Worm (Caenorhabditis elegans) whole organism, L1 larva: ENCODE results near the gene F49C12.4.
"Not testable (repeated sequence)": the region's sequence is repeated elsewhere in the genome, so short reads cannot be mapped to it uniquely, and the experiment has no call there.

Source experiments
- C16A3.4 ChIP-seq: fragments of 150-350 bp; optimal IDR thresholded peaks from 2 replicates; lab custom pipeline; 2014; ENCODE audit warnings: missing biosample characterization, missing genetic modification characterization
- Y116A8C.19 ChIP-seq: sonication (generic microtip); optimal IDR thresholded peaks from 2 replicates; lab custom pipeline; 2016; ENCODE audit warnings: missing compliant biosample characterization, missing genetic modification characterization, borderline replicate concordance
- aly-2 ChIP-seq: fragments of 150-350 bp; optimal IDR thresholded peaks from 2 replicates; lab custom pipeline; 2014; ENCODE audit warnings: missing biosample characterization, missing genetic modification characterization
- blmp-1 ChIP-seq: fragments of 150-350 bp; optimal IDR thresholded peaks from 2 replicates; lab custom pipeline; 2014; ENCODE audit warnings: missing biosample characterization, missing genetic modification characterization
- ceh-8 ChIP-seq: fragments of 200-800 bp; sonication (Bioruptor generic); optimal IDR thresholded peaks from 2 replicates; lab custom pipeline; 2018; ENCODE audit warnings: mild to moderate bottlenecking, missing genetic modification characterization, moderate library complexity, missing compliant biosample characterization
- ceh-88 ChIP-seq: fragments of 200-800 bp; sonication (Bioruptor generic); IDR thresholded peaks from 2 replicates; pipeline ENCODE4 v1.3.6; 2022; ENCODE audit warnings: missing genetic modification characterization, missing compliant biosample characterization
- ceh-90 ChIP-seq: sonication (generic microtip); optimal IDR thresholded peaks from 2 replicates; lab custom pipeline; 2016; ENCODE audit warnings: missing genetic modification characterization, missing compliant biosample characterization
- ets-5 ChIP-seq: fragments of 200-800 bp; sonication (Bioruptor generic); IDR thresholded peaks from 2 replicates; pipeline ENCODE4 v1.3.6; 2022; ENCODE audit warnings: missing genetic modification characterization, missing compliant biosample characterization
- fkh-10 ChIP-seq: sonication (generic microtip); optimal IDR thresholded peaks from 2 replicates; lab custom pipeline; 2017; ENCODE audit warnings: missing biosample characterization, missing genetic modification reagents, missing genetic modification characterization
- fkh-4 ChIP-seq: sonication (generic microtip); optimal IDR thresholded peaks from 2 replicates; lab custom pipeline; 2016; ENCODE audit warnings: missing compliant biosample characterization, missing genetic modification characterization, borderline replicate concordance
- hlh-17 ChIP-seq: fragments of 200-800 bp; sonication (Bioruptor generic); optimal IDR thresholded peaks from 2 replicates; lab custom pipeline; 2018; ENCODE audit warnings: missing genetic modification characterization, mild to moderate bottlenecking, missing compliant biosample characterization, moderate library complexity, borderline replicate concordance
- hpl-2 ChIP-seq: fragments of 150-350 bp; optimal IDR thresholded peaks from 2 replicates; lab custom pipeline; 2014; ENCODE audit warnings: missing biosample characterization, missing genetic modification reagents, missing genetic modification characterization
- jun-1 ChIP-seq: fragments of 150-350 bp; optimal IDR thresholded peaks from 2 replicates; lab custom pipeline; 2014; ENCODE audit warnings: missing biosample characterization, missing genetic modification reagents, missing genetic modification characterization
- lin-13 ChIP-seq: fragments of 150-350 bp; optimal IDR thresholded peaks from 2 replicates; lab custom pipeline; 2014; ENCODE audit warnings: missing biosample characterization, missing genetic modification reagents, missing genetic modification characterization
- lin-39 ChIP-seq: fragments of 150-350 bp; optimal IDR thresholded peaks from 2 replicates; lab custom pipeline; 2014; ENCODE audit warnings: missing biosample characterization, missing genetic modification reagents, missing genetic modification characterization
- mab-9 ChIP-seq: fragments of 200-800 bp; sonication (Bioruptor generic); IDR thresholded peaks from 2 replicates; pipeline ENCODE4 v1.3.6; 2022; ENCODE audit warnings: missing genetic modification reagents, missing genetic modification characterization, missing compliant biosample characterization
- mep-1 ChIP-seq: fragments of 150-350 bp; optimal IDR thresholded peaks from 2 replicates; lab custom pipeline; 2014; ENCODE audit warnings: missing biosample characterization, missing genetic modification characterization
- nhr-12 ChIP-seq: sonication (generic microtip); optimal IDR thresholded peaks from 2 replicates; lab custom pipeline; 2017; ENCODE audit warnings: missing biosample characterization, missing genetic modification characterization
- nhr-19 ChIP-seq: fragments of 200-800 bp; sonication (Bioruptor generic); conservative IDR thresholded peaks from 2 replicates; pipeline ENCODE4 v1.3.6; 2022; ENCODE audit warnings: missing genetic modification characterization, missing compliant biosample characterization
- nhr-237 ChIP-seq: fragments of 150-350 bp; optimal IDR thresholded peaks from 2 replicates; lab custom pipeline; 2014; ENCODE audit warnings: missing biosample characterization, missing genetic modification characterization
- nhr-28 ChIP-seq: fragments of 150-350 bp; optimal IDR thresholded peaks from 2 replicates; lab custom pipeline; 2014; ENCODE audit warnings: missing biosample characterization, missing genetic modification characterization
- nhr-71 ChIP-seq: sonication (generic microtip); optimal IDR thresholded peaks from 2 replicates; lab custom pipeline; 2016; ENCODE audit warnings: mild to moderate bottlenecking, missing genetic modification characterization, moderate library complexity, missing compliant biosample characterization
- nhr-76 ChIP-seq: sonication (generic microtip); optimal IDR thresholded peaks from 2 replicates; lab custom pipeline; 2017; ENCODE audit warnings: missing biosample characterization, missing genetic modification characterization
- nhr-85 ChIP-seq: sonication (generic microtip); peaks from one replicate; lab custom pipeline; 2016; ENCODE audit warnings: missing genetic modification characterization, inconsistent platforms, missing compliant biosample characterization
- pag-3 ChIP-seq: sonication (generic microtip); optimal IDR thresholded peaks from 2 replicates; lab custom pipeline; 2017; ENCODE audit warnings: missing genetic modification characterization, mild to moderate bottlenecking, missing compliant biosample characterization, antibody characterized with exemption, borderline replicate concordance; ENCODE audit not compliant: insufficient read depth
- pax-3 ChIP-seq: fragments of 200-800 bp; sonication (Bioruptor generic); optimal IDR thresholded peaks from 2 replicates; lab custom pipeline; 2018; ENCODE audit warnings: mild to moderate bottlenecking, missing genetic modification characterization, moderate library complexity, missing compliant biosample characterization
- rnt-1 ChIP-seq: sonication (generic microtip); optimal IDR thresholded peaks from 2 replicates; lab custom pipeline; 2016; ENCODE audit warnings: mild to moderate bottlenecking, missing genetic modification characterization, moderate library complexity, missing compliant biosample characterization
- skn-1 ChIP-seq: fragments of 150-350 bp; optimal IDR thresholded peaks from 2 replicates; lab custom pipeline; 2014; ENCODE audit warnings: missing biosample characterization, missing genetic modification characterization
- snu-23 ChIP-seq: sonication (generic microtip); optimal IDR thresholded peaks from 2 replicates; lab custom pipeline; 2016; ENCODE audit warnings: missing genetic modification characterization, missing compliant biosample characterization
- sptf-1 ChIP-seq: fragments of 150-350 bp; optimal IDR thresholded peaks from 2 replicates; lab custom pipeline; 2014; ENCODE audit warnings: missing biosample characterization, missing genetic modification characterization
- swsn-7 ChIP-seq: sonication (generic microtip); optimal IDR thresholded peaks from 2 replicates; lab custom pipeline; 2016; ENCODE audit warnings: missing genetic modification characterization, missing compliant biosample characterization
- unc-30 ChIP-seq: sonication (generic microtip); optimal IDR thresholded peaks from 2 replicates; lab custom pipeline; 2017; ENCODE audit warnings: missing biosample characterization, missing genetic modification characterization
- vab-15 ChIP-seq: sonication (generic microtip); optimal IDR thresholded peaks from 2 replicates; lab custom pipeline; 2017; ENCODE audit warnings: missing genotype, mild to moderate bottlenecking, missing genetic modification characterization, missing compliant biosample characterization

Gene F49C12.4

DNA sequence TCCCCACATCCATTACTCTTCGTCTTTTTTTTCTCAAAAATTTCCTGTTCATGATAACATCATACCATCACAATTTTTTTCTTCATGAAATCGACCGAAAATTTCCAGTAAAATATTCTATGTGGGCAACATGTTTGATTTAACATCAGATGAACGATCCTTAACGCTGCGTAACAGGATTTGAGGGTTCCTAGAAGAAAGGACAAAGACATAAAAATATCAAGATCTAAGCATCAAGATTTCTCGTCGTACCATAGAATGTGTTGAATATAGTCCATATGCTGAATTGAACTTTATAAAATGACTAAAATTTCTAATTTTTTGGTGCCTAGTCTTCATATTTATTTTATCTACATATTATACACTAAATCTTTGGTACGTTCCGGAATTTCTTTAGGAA lies 3.8 kb downstream of the F49C12.4 start, which contains the start of gene F49C12.3:
Gene F49C12.3, plus strand, starts transcription at position 301 of the 400 bp plus-strand sequence.
- TF ChIP-seq nhr-19 (GFP tag; lab: Robert Waterston, UW) (no peak), hpl-2 (no peak), nhr-12 (tag; lab: Kevin White, UChicago) (no peak), snu-23 (GFP tag; lab: Kevin White, UChicago) (no peak), nhr-28 (no peak), ceh-8 (GFP tag; lab: Kevin White, UChicago) (no peak), ceh-88 (GFP tag; lab: Robert Waterston, UW) (no peak), hlh-17 (GFP tag; lab: Kevin White, UChicago) (no peak), fkh-10 (GFP tag; lab: Kevin White, UChicago) (no peak), ets-5 (GFP tag; lab: Robert Waterston, UW) (no peak), swsn-7 (tag; lab: Kevin White, UChicago) (no peak)

- no peak for TF ChIP-seq nhr-71
- no peak for TF ChIP-seq nhr-76 (tag; lab: Kevin White, UChicago)
- no peak for TF ChIP-seq vab-15 (tag; lab: Kevin White, UChicago)
- TF ChIP-seq snu-23 (GFP tag; lab: Kevin White, UChicago): no peak
- no peak for TF ChIP-seq rnt-1
Measured at ce11 chrIV:9299145-9299544, 4.7 kb downstream of the F49C12.4 start, which contains the start of gene F49C12.2. TSS of gene F49C12.2 (minus strand) at chrIV:9299245.

DNA sequence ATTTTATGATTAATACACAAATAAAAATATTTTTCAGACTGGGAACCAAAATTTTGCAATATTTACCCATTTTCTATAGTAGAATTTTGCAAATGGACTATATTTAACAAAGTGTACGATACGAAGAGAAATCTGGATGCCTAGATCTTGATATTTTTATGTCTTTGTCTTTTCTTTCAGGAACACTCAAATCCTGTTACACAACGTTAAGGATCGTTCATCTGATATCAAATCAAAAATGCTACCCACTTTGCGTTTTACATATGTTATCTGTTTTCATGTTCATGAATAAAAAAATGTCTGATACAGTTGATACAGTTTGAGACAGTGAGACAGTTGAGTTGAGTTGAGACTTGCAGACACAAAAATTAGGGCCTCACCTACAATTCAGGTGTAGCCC lies 7.6 kb downstream of the F49C12.4 start, which contains the start of gene F49C12.1:
Gene F49C12.1, minus strand, starts transcription at position 70 of the 400 bp plus-strand sequence.
- TF ChIP-seq C16A3.4 (tag; lab: Kevin White, UChicago): no peak
- no peak for TF ChIP-seq lin-39 (tag; lab: Kevin White, UChicago)
- no peak for TF ChIP-seq ceh-90 (tag; lab: Kevin White, UChicago)
- TF ChIP-seq pag-3: no peak
- TF ChIP-seq unc-30 (tag; lab: Kevin White, UChicago): no peak
- no peak for TF ChIP-seq nhr-237 (tag; lab: Kevin White, UChicago)
- no peak for TF ChIP-seq jun-1 (tag; lab: Kevin White, UChicago)
- no peak for TF ChIP-seq lin-13 (GFP tag; lab: Kevin White, UChicago)
- no peak for TF ChIP-seq mep-1 (tag; lab: Kevin White, UChicago)
- no peak for TF ChIP-seq skn-1 (tag; lab: Kevin White, UChicago)
- no peak for TF ChIP-seq sptf-1 (tag; lab: Kevin White, UChicago)
- TF ChIP-seq nhr-85 (tag; lab: Kevin White, UChicago): no peak
- no peak for TF ChIP-seq aly-2 (tag; lab: Kevin White, UChicago)
- TF ChIP-seq blmp-1 (tag; lab: Kevin White, UChicago): no peak
- TF ChIP-seq, all 84 proteins: peak for 0

DNA sequence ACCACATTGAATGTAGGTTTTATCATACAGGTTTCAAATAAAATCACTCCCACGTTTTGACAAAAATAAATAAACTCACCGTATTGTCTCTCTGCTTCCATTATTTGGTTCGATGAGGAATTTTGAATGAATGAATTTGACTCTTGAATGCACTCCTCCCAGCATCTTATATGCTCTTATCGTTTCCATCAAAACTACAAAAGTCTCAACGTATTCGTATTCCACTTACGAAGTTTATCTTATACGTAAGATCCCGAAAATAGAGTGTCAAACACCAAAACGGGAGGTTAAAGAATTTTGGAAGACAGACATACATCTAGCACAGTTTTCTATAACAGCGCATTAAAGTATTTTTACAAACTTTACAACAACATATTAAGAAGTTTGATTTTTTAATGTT lies 10.1 kb downstream of the F49C12.4 start, which contains the start of gene nhr-264:
Gene nhr-264, minus strand, starts transcription at position 101 of the 400 bp plus-strand sequence.
- TF ChIP-seq Y116A8C.19, pax-3, nhr-12 (tag; lab: Kevin White, UChicago): not testable (repeated sequence)

DNA sequence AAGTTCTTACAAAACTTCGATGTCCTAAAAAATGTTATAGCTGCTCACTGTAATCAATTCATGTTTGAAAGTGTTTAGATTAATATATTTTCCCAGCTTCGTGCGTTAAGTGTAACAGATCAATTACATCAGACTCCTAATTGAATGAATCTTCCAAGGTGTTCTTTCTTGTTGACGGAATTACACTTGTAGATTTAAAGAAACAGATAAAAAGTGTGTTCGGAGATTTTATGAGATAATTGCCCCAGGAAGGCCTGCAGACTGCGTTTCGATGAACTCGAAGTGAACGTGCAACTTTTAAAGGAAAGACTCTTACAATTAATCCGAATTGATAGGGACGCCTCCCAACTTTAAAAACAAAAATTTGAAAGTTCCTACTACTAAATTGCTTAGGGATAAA lies 14.3 kb downstream of the F49C12.4 start:
- no peak for TF ChIP-seq mep-1 (tag; lab: Kevin White, UChicago)
- TF ChIP-seq Y116A8C.19 (tag; lab: Kevin White, UChicago): no peak
- TF ChIP-seq fkh-10 (GFP tag; lab: Kevin White, UChicago): no peak
- TF ChIP-seq fkh-4 (tag; lab: Kevin White, UChicago): no peak
- TF ChIP-seq pax-3 (tag; lab: Kevin White, UChicago): no peak
- no peak for TF ChIP-seq mab-9 (GFP tag; lab: Robert Waterston, UW)
